Worm (Caenorhabditis elegans) whole organism, L3 larva: ENCODE results near the gene secs-1.

Experiments used
- R02D3.7 ChIP-seq: fragments of 150-350 bp; optimal IDR thresholded peaks from 2 replicates; lab custom pipeline; 2014; ENCODE audit warnings: missing biosample characterization, missing genetic modification characterization
- ZK546.5 ChIP-seq: sonication (generic microtip); optimal IDR thresholded peaks from 2 replicates; lab custom pipeline; 2017; ENCODE audit warnings: missing biosample characterization, missing genetic modification characterization
- aly-2 ChIP-seq: fragments of 150-350 bp; optimal IDR thresholded peaks from 2 replicates; lab custom pipeline; 2014; ENCODE audit warnings: missing biosample characterization, missing genetic modification characterization
- ama-1 ChIP-seq: fragments of 150-350 bp; optimal IDR thresholded peaks from 2 replicates; lab custom pipeline; 2018
- ceh-16 ChIP-seq: sonication (generic microtip); optimal IDR thresholded peaks from 2 replicates; lab custom pipeline; 2017; ENCODE audit warnings: missing biosample characterization, missing genetic modification characterization
- ceh-82 ChIP-seq: fragments of 150-350 bp; optimal IDR thresholded peaks from 2 replicates; lab custom pipeline; 2014; ENCODE audit warnings: missing biosample characterization, missing genetic modification characterization
- ceh-9 ChIP-seq: sonication (generic microtip); optimal IDR thresholded peaks from 2 replicates; lab custom pipeline; 2018; ENCODE audit warnings: missing biosample characterization, missing genetic modification characterization
- daf-12 ChIP-seq: fragments of 150-350 bp; optimal IDR thresholded peaks from 2 replicates; lab custom pipeline; 2014; ENCODE audit warnings: missing biosample characterization, missing genetic modification reagents, missing genetic modification characterization
- egl-27 ChIP-seq: sonication (generic microtip); optimal IDR thresholded peaks from 4 replicates; lab custom pipeline; 2017; ENCODE audit warnings: missing biosample characterization, missing genetic modification reagents, missing genetic modification characterization
- egl-5 ChIP-seq: fragments of 150-350 bp; optimal IDR thresholded peaks from 2 replicates; lab custom pipeline; 2017; ENCODE audit warnings: missing biosample characterization, missing genetic modification reagents, missing genetic modification characterization, inconsistent platforms
- elt-1 ChIP-seq: fragments of 150-350 bp; optimal IDR thresholded peaks from 2 replicates; lab custom pipeline; 2014; ENCODE audit warnings: missing biosample characterization, missing genetic modification characterization
- elt-2 ChIP-seq: sonication (generic microtip); optimal IDR thresholded peaks from 2 replicates; lab custom pipeline; 2016; ENCODE audit warnings: missing genetic modification reagents, mild to moderate bottlenecking, missing genetic modification characterization, missing compliant biosample characterization
- eor-1 ChIP-seq, 2 experiments: fragments of 150-350 bp; optimal IDR thresholded peaks; 2 replicates each; lab custom pipeline; 2014 to 2018; ENCODE audit warnings: missing biosample characterization in 2 of 2, missing genetic modification characterization in 2 of 2
- fkh-10 ChIP-seq: sonication (generic microtip); optimal IDR thresholded peaks from 2 replicates; lab custom pipeline; 2017; ENCODE audit warnings: missing biosample characterization, missing genetic modification reagents, missing genetic modification characterization
- fkh-2 ChIP-seq: fragments of 150-350 bp; optimal IDR thresholded peaks from 2 replicates; lab custom pipeline; 2014; ENCODE audit warnings: missing biosample characterization, missing genetic modification reagents, missing genetic modification characterization
- fos-1 ChIP-seq: fragments of 150-350 bp; optimal IDR thresholded peaks from 2 replicates; lab custom pipeline; 2014; ENCODE audit warnings: missing biosample characterization, missing genetic modification characterization
- hmg-11 ChIP-seq: sonication (generic microtip); optimal IDR thresholded peaks from 2 replicates; lab custom pipeline; 2016; ENCODE audit warnings: missing genetic modification characterization, missing compliant biosample characterization
- jun-1 ChIP-seq: fragments of 150-350 bp; optimal IDR thresholded peaks from 2 replicates; lab custom pipeline; 2014; ENCODE audit warnings: missing biosample characterization, missing genetic modification reagents, missing genetic modification characterization
- lin-15B ChIP-seq: fragments of 150-350 bp; optimal IDR thresholded peaks from 2 replicates; lab custom pipeline; 2014; ENCODE audit warnings: missing biosample characterization, missing genetic modification characterization
- lin-39 ChIP-seq: fragments of 150-350 bp; optimal IDR thresholded peaks from 2 replicates; lab custom pipeline; 2018; ENCODE audit warnings: missing biosample characterization, missing genetic modification reagents, missing genetic modification characterization
- nfya-1 ChIP-seq: sonication (generic microtip); optimal IDR thresholded peaks from 2 replicates; lab custom pipeline; 2017; ENCODE audit warnings: missing genetic modification characterization, mild to moderate bottlenecking, missing compliant biosample characterization, antibody characterized with exemption, moderate library complexity; ENCODE audit not compliant: insufficient read depth
- nhr-11 ChIP-seq: fragments of 150-350 bp; optimal IDR thresholded peaks from 2 replicates; lab custom pipeline; 2014; ENCODE audit warnings: missing biosample characterization, missing genetic modification characterization
- nhr-12 ChIP-seq: fragments of 150-350 bp; optimal IDR thresholded peaks from 2 replicates; lab custom pipeline; 2014; ENCODE audit warnings: missing biosample characterization, missing genetic modification characterization
- nhr-23 ChIP-seq: fragments of 150-350 bp; optimal IDR thresholded peaks from 2 replicates; lab custom pipeline; 2014; ENCODE audit warnings: missing biosample characterization, missing genetic modification reagents, missing genetic modification characterization
- nhr-237 ChIP-seq: fragments of 150-350 bp; optimal IDR thresholded peaks from 2 replicates; lab custom pipeline; 2014; ENCODE audit warnings: missing biosample characterization, missing genetic modification characterization
- nhr-28 ChIP-seq: fragments of 150-350 bp; optimal IDR thresholded peaks from 2 replicates; lab custom pipeline; 2014; ENCODE audit warnings: missing biosample characterization, missing genetic modification characterization
- nhr-43 ChIP-seq: sonication (generic microtip); optimal IDR thresholded peaks from 2 replicates; lab custom pipeline; 2016; ENCODE audit warnings: mild to moderate bottlenecking, missing genetic modification characterization, missing compliant biosample characterization; ENCODE audit not compliant: poor library complexity, severe bottlenecking
- nhr-67 ChIP-seq: fragments of 150-350 bp; optimal IDR thresholded peaks from 2 replicates; lab custom pipeline; 2014; ENCODE audit warnings: missing biosample characterization, missing genetic modification characterization
- nhr-76 ChIP-seq: fragments of 150-350 bp; sonication (generic microtip); optimal IDR thresholded peaks from 5 replicates; lab custom pipeline; 2014; ENCODE audit warnings: missing biosample characterization, missing genetic modification characterization
- nhr-77 ChIP-seq: fragments of 150-350 bp; optimal IDR thresholded peaks from 2 replicates; lab custom pipeline; 2014; ENCODE audit warnings: missing biosample characterization, missing genetic modification characterization
- pha-4 ChIP-seq: fragments of 150-350 bp; optimal IDR thresholded peaks from 2 replicates; lab custom pipeline; 2014; ENCODE audit warnings: missing biosample characterization, missing genetic modification reagents, missing genetic modification characterization
- pqm-1 ChIP-seq: fragments of 150-350 bp; optimal IDR thresholded peaks from 2 replicates; lab custom pipeline; 2017; ENCODE audit warnings: missing biosample characterization, missing genetic modification characterization, inconsistent platforms
- sea-2 ChIP-seq: fragments of 150-350 bp; sonication (generic microtip); optimal IDR thresholded peaks from 4 replicates; lab custom pipeline; 2014; ENCODE audit warnings: missing biosample characterization, missing genetic modification reagents, missing genetic modification characterization
- skn-1 ChIP-seq: fragments of 150-350 bp; optimal IDR thresholded peaks from 2 replicates; lab custom pipeline; 2014; ENCODE audit warnings: missing biosample characterization, missing genetic modification characterization
- snpc-4 ChIP-seq: fragments of 150-350 bp; optimal IDR thresholded peaks from 2 replicates; lab custom pipeline; 2014; ENCODE audit warnings: missing biosample characterization, missing genetic modification characterization
- tbx-2 ChIP-seq: sonication (generic microtip); optimal IDR thresholded peaks from 2 replicates; lab custom pipeline; 2016; ENCODE audit warnings: mild to moderate bottlenecking, missing genetic modification characterization, missing compliant biosample characterization
- unc-39 ChIP-seq: sonication (generic microtip); optimal IDR thresholded peaks from 4 replicates; lab custom pipeline; 2017; ENCODE audit warnings: missing biosample characterization, missing genetic modification characterization
- unc-62 ChIP-seq: fragments of 150-350 bp; sonication (generic microtip); optimal IDR thresholded peaks from 4 replicates; lab custom pipeline; 2014; ENCODE audit warnings: missing biosample characterization, missing genetic modification reagents, missing genetic modification characterization
- zag-1 ChIP-seq: fragments of 150-350 bp; optimal IDR thresholded peaks from 2 replicates; lab custom pipeline; 2014; ENCODE audit warnings: missing biosample characterization, missing genetic modification characterization
- ztf-11 ChIP-seq: fragments of 150-350 bp; optimal IDR thresholded peaks from 2 replicates; lab custom pipeline; 2014; ENCODE audit warnings: missing biosample characterization, missing genetic modification characterization

Gene secs-1

DNA sequence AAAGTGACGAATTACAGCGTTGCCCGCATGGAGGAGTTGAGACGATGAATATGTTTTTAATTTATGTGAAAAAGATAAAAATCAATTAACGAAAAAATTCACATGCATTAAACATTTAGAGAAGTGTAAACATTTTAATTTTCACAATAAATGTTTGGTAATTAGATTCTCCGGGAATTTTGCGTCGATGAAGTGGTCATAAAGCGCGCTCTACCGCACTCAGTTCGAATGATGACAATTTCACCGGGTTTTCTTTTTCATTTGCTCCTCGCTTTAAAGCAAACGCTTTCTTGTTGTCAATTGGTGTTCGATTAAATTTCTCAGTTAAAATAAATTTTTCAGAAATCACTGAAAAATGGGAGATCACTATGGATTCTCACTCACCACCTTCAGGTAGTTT is 34.2 kb downstream of the secs-1 start, which contains the start of the genes D1054.1 and pas-2:
Gene D1054.1, minus strand, starts transcription at position 192 of the 400 bp plus-strand sequence.
Gene pas-2, plus strand, starts transcription at position 343 of the 400 bp plus-strand sequence.
- TF ChIP-seq eor-1 (tag; optimal IDR thresholded peaks at IDR 0.05; lab: Kevin White, UChicago) (no peak), fkh-10 (GFP tag; lab: Kevin White, UChicago) (no peak), lin-39 (tag; lab: Kevin White, UChicago) (peak; percentile 37), ceh-82 (no peak), skn-1 (peak; percentile 83), nhr-23 (tag; lab: Kevin White, UChicago) (no peak), egl-5 (tag; lab: Kevin White, UChicago) (peak; percentile 71), ceh-16 (no peak), hmg-11 (tag; lab: Kevin White, UChicago) (no peak), ceh-9 (tag; lab: Kevin White, UChicago) (no peak), nhr-77 (tag; lab: Kevin White, UChicago) (no peak), jun-1 (tag; lab: Kevin White, UChicago) (no peak), lin-15B (tag; lab: Kevin White, UChicago) (peak; percentile 20), ztf-11 (tag; lab: Kevin White, UChicago) (no peak), tbx-2 (tag; lab: Kevin White, UChicago) (no peak), nhr-43 (tag; lab: Kevin White, UChicago) (no peak), nhr-12 (no peak), elt-1 (tag; lab: Kevin White, UChicago) (no peak), snpc-4 (tag; lab: Kevin White, UChicago) (peak; percentile 49), elt-2 (tag; lab: Kevin White, UChicago) (peak; percentile 19), R02D3.7 (no peak), pqm-1 (tag; lab: Kevin White, UChicago) (peak; percentile 1), pha-4 (tag; lab: Kevin White, UChicago) (peak; percentile 47), nfya-1 (tag; lab: Kevin White, UChicago) (no peak)

DNA sequence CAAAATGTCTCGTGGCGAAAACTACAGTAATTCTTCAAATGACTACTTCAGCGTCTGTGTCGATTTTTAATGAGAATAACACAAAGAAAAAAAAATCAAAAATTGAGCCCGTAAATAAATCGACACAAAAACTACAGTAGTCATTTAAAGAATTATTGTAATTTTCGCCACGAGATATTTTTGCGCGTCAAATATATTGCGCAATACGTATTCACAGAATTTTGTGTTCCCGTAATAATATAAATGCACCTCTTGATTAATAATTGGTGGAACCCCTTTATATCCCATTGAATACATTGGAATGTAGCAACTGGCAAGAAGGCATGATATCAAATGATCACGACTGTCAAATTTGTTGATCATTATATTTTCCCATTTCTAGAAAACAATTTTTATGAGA is 35.4 kb downstream of the secs-1 start:
- TF ChIP-seq lin-15B (tag; lab: Kevin White, UChicago) (no peak), nhr-11 (tag; lab: Kevin White, UChicago) (no peak), egl-27 (no peak), nhr-67 (no peak), ceh-9 (tag; lab: Kevin White, UChicago) (no peak), fos-1 (tag; lab: Kevin White, UChicago) (no peak), pha-4 (tag; lab: Kevin White, UChicago) (no peak), R02D3.7 (no peak), unc-39 (tag; lab: Kevin White, UChicago) (no peak)

DNA sequence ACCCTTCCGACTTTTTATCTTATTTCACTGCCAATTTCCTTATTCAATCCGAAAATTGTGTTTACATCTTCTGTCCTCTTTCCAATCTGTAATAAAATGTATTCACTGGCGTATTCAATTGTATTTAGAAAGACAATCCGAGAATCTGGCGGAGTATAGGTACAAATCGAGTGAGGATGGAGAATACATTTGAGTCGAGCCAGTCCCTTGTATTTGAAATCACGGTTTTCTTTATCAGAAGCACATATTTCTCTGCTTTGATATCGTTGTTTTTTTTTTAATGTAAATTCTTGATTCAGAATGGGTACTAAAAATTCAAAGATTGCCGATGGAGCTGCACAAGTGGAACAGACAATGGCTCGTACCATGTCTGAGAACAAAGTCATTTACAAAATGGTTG is 40.2 kb downstream of the secs-1 start, which contains the start of gene ocr-1:
Gene ocr-1, plus strand, starts transcription at position 301 of the 400 bp plus-strand sequence.
- TF ChIP-seq pha-4 (tag; lab: Kevin White, UChicago), result no peak
- TF ChIP-seq fkh-10 (GFP tag; lab: Kevin White, UChicago), result no peak
- no peak for TF ChIP-seq egl-5 (tag; lab: Kevin White, UChicago)
- TF ChIP-seq nhr-77 (tag; lab: Kevin White, UChicago), result no peak
- TF ChIP-seq daf-12 (tag; lab: Kevin White, UChicago), result no peak
- no peak for TF ChIP-seq nhr-28 (tag; lab: Kevin White, UChicago)
- no peak for TF ChIP-seq fos-1 (tag; lab: Kevin White, UChicago)

DNA sequence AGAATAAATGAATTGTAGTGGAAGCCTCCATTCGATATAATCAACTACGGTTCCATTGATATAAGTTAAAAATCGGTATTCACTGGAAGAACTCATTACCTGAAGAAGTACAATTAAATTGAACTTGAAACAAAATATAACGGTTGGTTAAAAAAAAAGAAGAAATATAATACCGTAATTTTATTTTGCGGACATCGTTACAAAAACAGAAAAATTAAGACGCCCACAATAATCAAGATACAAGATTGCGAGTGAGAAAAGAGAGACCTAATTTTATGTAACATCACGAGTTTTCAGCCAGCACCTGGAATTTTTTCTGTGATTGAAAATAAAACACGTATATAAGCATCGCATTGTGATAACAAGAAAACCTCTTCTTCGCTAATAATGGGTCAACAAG is 41.6 kb downstream of the secs-1 start, which contains the start of gene sre-6:
Gene sre-6, minus strand, starts transcription at position 101 of the 400 bp plus-strand sequence.
- TF ChIP-seq fkh-2 (tag; lab: Kevin White, UChicago) (no peak), pqm-1 (tag; lab: Kevin White, UChicago) (no peak), nhr-237 (tag; lab: Kevin White, UChicago) (no peak), ama-1 (lab: Kevin White, UChicago) (no peak), nhr-67 (no peak), zag-1 (tag; lab: Kevin White, UChicago) (no peak), egl-5 (tag; lab: Kevin White, UChicago) (no peak), nhr-76 (tag; lab: Kevin White, UChicago) (no peak), ZK546.5 (tag; lab: Kevin White, UChicago) (no peak), sea-2 (GFP tag; lab: Kevin White, UChicago) (no peak), fkh-10 (GFP tag; lab: Kevin White, UChicago) (no peak), ceh-82 (no peak), aly-2 (no peak), unc-62 (GFP tag; lab: Kevin White, UChicago) (no peak)
